Fruit fly (Drosophila melanogaster) whole organism, embryonic: ENCODE measurements around the gene CG34398.

ENCODE experiments used
- Awh ChIP-seq: fragments of 200-800 bp; sonication (Bioruptor generic); IDR thresholded peaks from 2 replicates; pipeline ENCODE4, ENCODE4 v1.3.6; 2022; ENCODE audit warnings: missing biosample characterization, missing genetic modification characterization
- Bteb2 ChIP-seq: fragments of 200-800 bp; sonication (Bioruptor generic); optimal IDR thresholded peaks from 2 replicates; lab custom pipeline; 2016; ENCODE audit warnings: missing biosample characterization, missing genetic modification characterization
- CG10959 ChIP-seq: fragments of 200-800 bp; sonication (Bioruptor generic); IDR thresholded peaks from 2 replicates; pipeline ENCODE4 v1.3.6; 2022; ENCODE audit warnings: missing biosample characterization, missing genetic modification characterization
- CG11085 ChIP-seq: fragments of 200-800 bp; sonication (Bioruptor generic); IDR thresholded peaks from 2 replicates; pipeline ENCODE4 v1.3.6; 2022; ENCODE audit warnings: missing biosample characterization, missing genetic modification characterization
- CG12104 ChIP-seq: fragments of 200-800 bp; sonication (Bioruptor generic); optimal IDR thresholded peaks from 3 replicates; lab custom pipeline; 2016; ENCODE audit warnings: missing biosample characterization, missing genetic modification characterization
- CG12219 ChIP-seq: fragments of 200-800 bp; sonication (Bioruptor generic); optimal IDR thresholded peaks from 3 replicates; lab custom pipeline; 2018; ENCODE audit warnings: missing biosample characterization, mild to moderate bottlenecking, missing genetic modification characterization
- CG12391 ChIP-seq: fragments of 200-800 bp; sonication (Bioruptor generic); optimal IDR thresholded peaks from 3 replicates; lab custom pipeline; 2018; ENCODE audit warnings: missing biosample characterization, mild to moderate bottlenecking, missing genetic modification characterization, moderate library complexity
- CG13424 ChIP-seq: fragments of 200-800 bp; sonication (Bioruptor generic); optimal IDR thresholded peaks from 2 replicates; lab custom pipeline; 2019; ENCODE audit warnings: missing biosample characterization, mild to moderate bottlenecking, missing genetic modification characterization, moderate library complexity
- CG15269 ChIP-seq: fragments of 200-800 bp; sonication (Bioruptor generic); optimal IDR thresholded peaks from 2 replicates; lab custom pipeline; 2018; ENCODE audit warnings: missing biosample characterization, mild to moderate bottlenecking, missing genetic modification characterization, moderate library complexity
- CG1602 ChIP-seq: fragments of 200-800 bp; sonication (Bioruptor generic); optimal IDR thresholded peaks from 3 replicates; lab custom pipeline; 2016; ENCODE audit warnings: missing biosample characterization, missing genetic modification characterization
- CG17385 ChIP-seq: fragments of 200-800 bp; sonication (Bioruptor generic); optimal IDR thresholded peaks from 3 replicates; lab custom pipeline; 2018; ENCODE audit warnings: missing biosample characterization, mild to moderate bottlenecking, missing genetic modification characterization
- CG17912 ChIP-seq: fragments of 200-800 bp; sonication (Bioruptor generic); optimal IDR thresholded peaks from 2 replicates; lab custom pipeline; 2018; ENCODE audit warnings: missing biosample characterization, mild to moderate bottlenecking, missing genetic modification characterization
- CG18599 ChIP-seq: fragments of 200-800 bp; sonication (Bioruptor generic); optimal IDR thresholded peaks from 3 replicates; lab custom pipeline; 2017; ENCODE audit warnings: missing biosample characterization, missing genetic modification characterization, mild to moderate bottlenecking, moderate library complexity, missing genetic modification reagents
- CG30431 ChIP-seq: fragments of 200-800 bp; sonication (Bioruptor generic); optimal IDR thresholded peaks from 2 replicates; lab custom pipeline; 2017; ENCODE audit warnings: missing biosample characterization, missing genetic modification characterization
- CG31365 ChIP-seq: fragments of 200-800 bp; sonication (Bioruptor generic); optimal IDR thresholded peaks from 2 replicates; lab custom pipeline; 2018; ENCODE audit warnings: missing biosample characterization, mild to moderate bottlenecking, missing genetic modification characterization
- CG31441 ChIP-seq: fragments of 200-800 bp; sonication (Bioruptor generic); IDR thresholded peaks from 2 replicates; pipeline ENCODE4 v1.3.6; 2022; ENCODE audit warnings: missing biosample characterization, missing genetic modification characterization
- CG3163 ChIP-seq: fragments of 200-800 bp; sonication (Bioruptor generic); optimal IDR thresholded peaks from 3 replicates; lab custom pipeline; 2016; ENCODE audit warnings: missing biosample characterization, missing genetic modification characterization
- CG34224 ChIP-seq: fragments of 200-800 bp; sonication (Bioruptor generic); IDR thresholded peaks from 3 replicates; pipeline ENCODE4 v1.3.6; 2022; ENCODE audit warnings: missing biosample characterization, missing genetic modification characterization; ENCODE audit not compliant: partially characterized antibody
- CG34376 ChIP-seq: fragments of 200-800 bp; sonication (Bioruptor generic); optimal IDR thresholded peaks from 2 replicates; lab custom pipeline; 2018; ENCODE audit warnings: missing biosample characterization, mild to moderate bottlenecking, missing genetic modification characterization
- CG3726 ChIP-seq: fragments of 200-800 bp; sonication (Bioruptor generic); IDR thresholded peaks from 3 replicates; pipeline ENCODE4, ENCODE4 v1.3.6; 2022; ENCODE audit warnings: missing biosample characterization, missing genetic modification characterization
- CG3995 ChIP-seq: fragments of 200-800 bp; sonication (Bioruptor generic); optimal IDR thresholded peaks from 3 replicates; lab custom pipeline; 2016; ENCODE audit warnings: missing biosample characterization, missing genetic modification characterization
- CG9876 ChIP-seq: fragments of 200-800 bp; sonication (Bioruptor generic); optimal IDR thresholded peaks from 2 replicates; lab custom pipeline; 2016; ENCODE audit warnings: missing biosample characterization, missing genetic modification characterization
- CrebB ChIP-seq: fragments of 200-800 bp; sonication (Bioruptor generic); optimal IDR thresholded peaks from 3 replicates; lab custom pipeline; 2018; ENCODE audit warnings: missing biosample characterization, mild to moderate bottlenecking, missing genetic modification characterization
- Dfd ChIP-seq, 2 experiments: fragments of >200 bp; optimal IDR thresholded peaks; 2 replicates each; lab custom pipeline; 2017; ENCODE audit warnings: missing biosample characterization in 2 of 2, missing genetic modification characterization in 2 of 2
- Doc2 ChIP-seq: fragments of 200-800 bp; sonication (Bioruptor generic); IDR thresholded peaks from 2 replicates; pipeline ENCODE4 v1.3.6; 2022; ENCODE audit warnings: missing biosample characterization, missing genetic modification characterization
- E2f2 ChIP-seq: fragments of 200-800 bp; sonication (Bioruptor generic); IDR thresholded peaks from 2 replicates; pipeline ENCODE4 v1.3.6; 2022; ENCODE audit warnings: missing biosample characterization, missing genetic modification characterization
- ERR ChIP-seq: fragments of 200-800 bp; sonication (Bioruptor generic); optimal IDR thresholded peaks from 2 replicates; lab custom pipeline; 2016; ENCODE audit warnings: missing biosample characterization, missing genetic modification characterization
- Fer3 ChIP-seq: fragments of 200-800 bp; sonication (Bioruptor generic); optimal IDR thresholded peaks from 2 replicates; lab custom pipeline; 2018; ENCODE audit warnings: missing biosample characterization, mild to moderate bottlenecking, missing genetic modification characterization, moderate library complexity
- Hey ChIP-seq: fragments of 200-800 bp; sonication (Bioruptor generic); optimal IDR thresholded peaks from 3 replicates; lab custom pipeline; 2018; ENCODE audit warnings: missing biosample characterization, mild to moderate bottlenecking, missing genetic modification characterization
- Oaz ChIP-seq: fragments of 200-800 bp; sonication (Bioruptor generic); IDR thresholded peaks from 2 replicates; pipeline ENCODE4 v1.3.6; 2022; ENCODE audit warnings: missing biosample characterization, missing genetic modification characterization
- YL-1 ChIP-seq: fragments of 200-800 bp; sonication (Bioruptor generic); optimal IDR thresholded peaks from 3 replicates; lab custom pipeline; 2017; ENCODE audit warnings: missing biosample characterization, mild to moderate bottlenecking, missing genetic modification characterization
- ac ChIP-seq: fragments of 200-800 bp; sonication (Bioruptor generic); optimal IDR thresholded peaks from 3 replicates; lab custom pipeline; 2017; ENCODE audit warnings: missing biosample characterization, mild to moderate bottlenecking, missing genetic modification characterization
- bigmax ChIP-seq: fragments of 200-800 bp; sonication (Bioruptor generic); optimal IDR thresholded peaks from 2 replicates; lab custom pipeline; 2018; ENCODE audit warnings: missing biosample characterization, mild to moderate bottlenecking, missing genetic modification characterization
- br ChIP-seq: fragments of >200 bp; optimal IDR thresholded peaks from 2 replicates; lab custom pipeline; 2017
- bsh ChIP-seq, 2 experiments: fragments of 200-800 bp; sonication (Bioruptor generic); optimal IDR thresholded peaks; 2 replicates each; lab custom pipeline; 2017 to 2018; ENCODE audit warnings: mild to moderate bottlenecking in 2 of 2, missing biosample characterization in 2 of 2, missing genetic modification characterization in 2 of 2, moderate library complexity in 1 of 2
- cas ChIP-seq: fragments of 200-800 bp; sonication (Bioruptor generic); IDR thresholded peaks from 2 replicates; pipeline ENCODE4 v1.3.6; 2022; ENCODE audit warnings: missing biosample characterization, missing genetic modification characterization
- chn ChIP-seq: fragments of 200-800 bp; sonication (Bioruptor generic); optimal IDR thresholded peaks from 2 replicates; lab custom pipeline; 2016; ENCODE audit warnings: missing biosample characterization, missing genetic modification characterization
- crol ChIP-seq: fragments of 200-800 bp; sonication (Bioruptor generic); IDR thresholded peaks from 2 replicates; pipeline ENCODE4 v1.3.6; 2022; ENCODE audit warnings: missing biosample characterization, missing genetic modification characterization
- dati ChIP-seq: fragments of 200-800 bp; sonication (Bioruptor generic); IDR thresholded peaks from 2 replicates; pipeline ENCODE4 v1.3.6; 2022; ENCODE audit warnings: missing biosample characterization, missing genetic modification characterization
- dmrt11E ChIP-seq: fragments of 200-800 bp; sonication (Bioruptor generic); optimal IDR thresholded peaks from 3 replicates; lab custom pipeline; 2018; ENCODE audit warnings: missing biosample characterization, mild to moderate bottlenecking, missing genetic modification characterization, moderate library complexity
- fd64A ChIP-seq: fragments of 200-800 bp; sonication (Bioruptor generic); optimal IDR thresholded peaks from 3 replicates; lab custom pipeline; 2018; ENCODE audit warnings: missing biosample characterization, mild to moderate bottlenecking, missing genetic modification characterization
- fu2 ChIP-seq: fragments of 200-800 bp; sonication (Bioruptor generic); optimal IDR thresholded peaks from 2 replicates; lab custom pipeline; 2016; ENCODE audit warnings: missing biosample characterization, missing genetic modification characterization
- gem ChIP-seq: fragments of 200-800 bp; sonication (Bioruptor generic); optimal IDR thresholded peaks from 2 replicates; lab custom pipeline; 2019; ENCODE audit warnings: missing biosample characterization, mild to moderate bottlenecking, missing genetic modification characterization, moderate library complexity
- ind ChIP-seq: fragments of 200-800 bp; sonication (Bioruptor generic); optimal IDR thresholded peaks from 3 replicates; lab custom pipeline; 2016; ENCODE audit warnings: missing biosample characterization, missing genetic modification characterization
- pnt ChIP-seq: fragments of 200-800 bp; sonication (Bioruptor generic); optimal IDR thresholded peaks from 3 replicates; lab custom pipeline; 2016; ENCODE audit warnings: missing biosample characterization, missing genetic modification characterization
- repo ChIP-seq: fragments of 200-800 bp; sonication (Bioruptor generic); optimal IDR thresholded peaks from 2 replicates; lab custom pipeline; 2016; ENCODE audit warnings: missing biosample characterization, missing genetic modification characterization
- sd ChIP-seq: fragments of 200-800 bp; sonication (Bioruptor generic); optimal IDR thresholded peaks from 3 replicates; lab custom pipeline; 2018; ENCODE audit warnings: missing biosample characterization, mild to moderate bottlenecking, missing genetic modification characterization, moderate library complexity
- shn ChIP-seq: fragments of 200-800 bp; sonication (Bioruptor generic); optimal IDR thresholded peaks from 3 replicates; lab custom pipeline; 2016; ENCODE audit warnings: missing biosample characterization, missing genetic modification characterization
- slp2 ChIP-seq: fragments of 200-800 bp; sonication (Bioruptor generic); optimal IDR thresholded peaks from 2 replicates; lab custom pipeline; 2016; ENCODE audit warnings: missing biosample characterization, missing genetic modification characterization
- sob ChIP-seq: fragments of 200-800 bp; sonication (Bioruptor generic); IDR thresholded peaks from 2 replicates; pipeline ENCODE4 v1.3.6; 2022; ENCODE audit warnings: missing biosample characterization, missing genetic modification characterization
- vnd ChIP-seq: fragments of 200-800 bp; sonication (Bioruptor generic); IDR thresholded peaks from 3 replicates; pipeline ENCODE4 v1.3.6; 2022; ENCODE audit warnings: missing biosample characterization, missing genetic modification characterization; ENCODE audit not compliant: partially characterized antibody
- wek ChIP-seq: fragments of 200-800 bp; sonication (Bioruptor generic); optimal IDR thresholded peaks from 3 replicates; lab custom pipeline; 2018; ENCODE audit warnings: missing biosample characterization, mild to moderate bottlenecking, missing genetic modification characterization, moderate library complexity

Gene CG34398

DNA sequence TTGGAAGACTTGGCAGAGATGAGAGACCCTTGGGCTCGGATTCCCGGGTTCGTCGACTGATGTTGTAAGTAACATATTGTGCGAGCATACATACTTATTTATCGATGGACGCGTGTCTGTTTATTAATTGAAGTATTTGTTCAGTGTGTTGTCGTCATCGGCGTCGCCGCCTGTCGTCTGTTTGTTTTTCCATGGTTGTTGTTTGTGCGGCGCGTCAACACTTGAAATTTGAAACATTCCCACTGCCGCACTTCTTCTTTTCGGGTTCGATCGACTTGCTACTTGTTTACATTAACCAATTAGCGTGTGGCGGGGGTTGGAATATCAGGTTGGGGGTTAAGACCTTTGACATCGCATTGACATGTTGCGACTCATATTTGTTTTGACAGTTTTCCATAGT, 46.4 kb upstream of the CG34398 start (continued):
- TF ChIP-seq CG34376 (GFP tag; lab: Kevin White, UChicago) = no peak
- no peak for TF ChIP-seq Bteb2 (GFP tag; lab: Kevin White, UChicago)
- TF ChIP-seq bigmax (GFP tag; lab: Kevin White, UChicago) = no peak
- TF ChIP-seq gem (tag; lab: Kevin White, UChicago) = peak; percentile 56
- TF ChIP-seq CG31441 = peak; percentile 73; the same call in 1 of the 2 replicates
- peak; percentile 34 for TF ChIP-seq slp2 (GFP tag; lab: Kevin White, UChicago)
- peak; percentile 89 for TF ChIP-seq dmrt11E (tag; lab: Kevin White, UChicago)
- no peak for TF ChIP-seq chn
- no peak for TF ChIP-seq cas (GFP tag; lab: Robert Waterston, UW)
- no peak for TF ChIP-seq CG3995 (GFP tag; lab: Kevin White, UChicago)
- peak; percentile 47 for TF ChIP-seq CG12104 (GFP tag; lab: Kevin White, UChicago)
- no peak for TF ChIP-seq CG3726 (GFP tag; lab: Robert Waterston, UW)
- peak; percentile 25 for TF ChIP-seq CG3163
- no peak for TF ChIP-seq CG9876 (GFP tag; lab: Kevin White, UChicago)
- peak; percentile 76 for TF ChIP-seq Hey (tag; lab: Kevin White, UChicago)
- TF ChIP-seq Dfd (GFP tag; optimal IDR thresholded peaks at IDR 0.05; lab: Kevin White, UChicago) = no peak
- peak; percentile 73 for TF ChIP-seq CrebB
- peak; percentile 18 for TF ChIP-seq CG31365 (tag; lab: Kevin White, UChicago)
- TF ChIP-seq CG18599 (GFP tag; lab: Kevin White, UChicago) = peak; percentile 79
- peak; percentile 65 for TF ChIP-seq CG17912 (GFP tag; lab: Kevin White, UChicago)
- peak; percentile 26 for TF ChIP-seq pnt (GFP tag; lab: Kevin White, UChicago)
- no peak for TF ChIP-seq CG15269 (tag; lab: Kevin White, UChicago)
- TF ChIP-seq Doc2 (GFP tag; lab: Robert Waterston, UW) = no peak
- no peak for TF ChIP-seq sob (GFP tag; lab: Robert Waterston, UW)
- TF ChIP-seq Fer3 (tag; lab: Kevin White, UChicago) = no peak
- TF ChIP-seq shn (GFP tag; lab: Kevin White, UChicago) = peak; percentile 30
- TF ChIP-seq Awh (GFP tag; lab: Robert Waterston, UW) = peak; percentile 73; the same call in 1 of the 2 replicates
- peak; percentile 21 for TF ChIP-seq CG1602 (GFP tag; lab: Kevin White, UChicago)
- no peak for TF ChIP-seq Oaz (GFP tag; lab: Robert Waterston, UW)
- no peak for TF ChIP-seq ERR
- peak; percentile 71 for TF ChIP-seq wek
- peak; percentile 96 for TF ChIP-seq ac (GFP tag; lab: Kevin White, UChicago)
- TF ChIP-seq CG34224 (GFP tag; lab: Robert Waterston, UW) = no peak
- no peak for TF ChIP-seq dati (GFP tag; lab: Robert Waterston, UW)
- no peak; the same call in 1 of the 2 replicates for TF ChIP-seq CG10959 (GFP tag; lab: Robert Waterston, UW)
- TF ChIP-seq vnd (GFP tag; lab: Robert Waterston, UW) = no peak
- TF ChIP-seq fd64A = peak; percentile 77
- peak; percentile 53 for TF ChIP-seq repo (GFP tag; lab: Kevin White, UChicago)
- peak in 1 of 2 experiments; percentile 68 for TF ChIP-seq bsh (GFP tag; optimal IDR thresholded peaks at IDR 0.05; lab: Kevin White, UChicago)
- TF ChIP-seq crol (GFP tag; lab: Robert Waterston, UW) = 0 out of 2 replicates have a peak, but pooled peaks have one; percentile 20
- TF ChIP-seq CG13424 (tag; lab: Kevin White, UChicago) = peak; percentile 50
- TF ChIP-seq E2f2 (GFP tag; lab: Robert Waterston, UW) = peak; percentile 27; the same call in 1 of the 2 replicates
- peak; percentile 65 for TF ChIP-seq CG12219 (GFP tag; lab: Kevin White, UChicago)
- peak; percentile 51 for TF ChIP-seq CG12391 (tag; lab: Kevin White, UChicago)
- TF ChIP-seq ind (GFP tag; lab: Kevin White, UChicago) = no peak
- TF ChIP-seq sd = peak; percentile 10
- peak; percentile 23 for TF ChIP-seq CG30431 (GFP tag; lab: Kevin White, UChicago)
- TF ChIP-seq fu2 = no peak
- peak; percentile 66 for TF ChIP-seq YL-1
- no peak for TF ChIP-seq CG11085 (GFP tag; lab: Robert Waterston, UW)
- TF ChIP-seq br (lab: Kevin White, UChicago) = no peak
- peak; percentile 57 for TF ChIP-seq CG17385 (GFP tag; lab: Kevin White, UChicago)
